Worm (Caenorhabditis elegans): Measurements from ENCODE around the gene C08E3.13.

DNA sequence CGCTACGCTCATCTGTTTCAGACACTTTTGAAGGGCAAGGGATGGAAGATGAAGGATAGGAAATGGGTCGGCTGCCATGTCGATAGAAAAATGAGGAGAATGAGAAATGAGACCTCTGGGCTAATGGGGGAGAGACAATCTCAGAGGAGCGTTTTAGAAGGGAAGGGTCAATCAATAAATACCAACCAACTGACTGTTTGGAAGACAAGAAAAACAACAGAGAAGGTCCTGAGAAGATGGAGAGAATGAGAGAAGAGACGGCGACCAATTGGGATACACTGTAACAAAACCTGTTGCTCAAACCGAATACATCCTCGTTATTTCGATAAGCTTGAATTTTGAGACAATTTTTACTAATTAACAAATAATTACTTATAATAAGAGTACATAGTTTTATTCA, 21.3 kb upstream of the C08E3.13 start, which contains the start of gene fbxb-15:
- TF ChIP-seq lin-39 (tag; optimal IDR thresholded peaks at IDR 0.05) (no peak), egl-27 (tag; optimal IDR thresholded peaks at IDR 0.05) (no peak), nhr-237 (tag; optimal IDR thresholded peaks at IDR 0.05) (no peak), nhr-67 (tag; optimal IDR thresholded peaks at IDR 0.05) (no peak), elt-3 (tag; optimal IDR thresholded peaks at IDR 0.05) (no peak), tbx-2 (tag; optimal IDR thresholded peaks at IDR 0.05) (no peak), sea-2 (GFP tag; optimal IDR thresholded peaks at IDR 0.05) (no peak), R02D3.7 (tag; optimal IDR thresholded peaks at IDR 0.05) (no peak), mdl-1 (tag; optimal IDR thresholded peaks at IDR 0.05) (no peak), ztf-11 (tag; optimal IDR thresholded peaks at IDR 0.05) (no peak)

All from whole organism, L3 larva.